Fruit fly (Drosophila melanogaster): ENCODE measurements around the gene tctn.

Gene tctn

DNA sequence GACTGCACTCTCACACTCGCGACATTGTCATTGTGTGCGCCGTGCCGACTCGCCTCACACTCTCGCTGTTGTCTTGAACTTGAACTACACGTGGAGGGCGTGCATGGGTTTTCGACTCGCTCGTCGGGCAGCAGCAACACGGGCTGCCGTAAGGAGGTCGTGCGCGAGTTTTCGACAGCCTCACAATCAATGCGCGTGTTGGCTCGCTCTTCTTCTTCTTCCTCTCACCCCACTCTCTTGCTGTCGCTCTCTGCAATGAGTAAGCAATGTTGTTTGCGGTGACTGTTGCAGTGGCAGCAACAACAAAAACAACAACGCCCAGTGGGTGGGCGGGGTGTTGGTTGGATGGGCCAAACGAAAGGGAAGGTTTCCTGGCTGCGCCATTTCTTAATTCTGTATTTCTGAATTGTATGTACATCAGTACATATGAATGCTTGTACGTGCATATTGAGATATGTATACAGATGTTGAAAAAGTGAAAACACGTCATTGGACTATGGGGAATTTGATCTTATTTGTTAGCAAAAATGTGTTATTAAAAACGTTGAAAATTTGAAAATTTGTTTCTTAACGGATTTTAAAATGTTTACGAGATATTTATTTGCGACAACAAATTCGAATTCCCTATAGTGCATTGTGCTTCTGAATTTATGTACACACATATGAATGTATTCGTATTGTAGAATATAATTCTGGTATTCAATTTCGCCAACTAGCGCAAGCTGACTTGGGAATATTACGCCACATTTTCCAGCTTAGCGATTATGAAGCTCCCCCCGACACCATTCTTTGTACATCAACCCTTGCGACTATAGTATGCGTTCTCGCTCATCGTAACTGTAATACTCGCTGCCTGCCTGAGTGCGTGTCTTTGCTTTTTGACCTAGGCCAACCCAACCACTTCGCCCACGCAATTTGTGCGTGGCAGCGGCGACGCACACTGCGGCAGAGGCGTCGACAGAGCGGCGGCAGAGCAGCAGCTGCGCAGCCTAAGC lies 41.8 kb downstream of the tctn start (continued):
- TF ChIP-seq Xrp1 (GFP tag; IDR thresholded peaks at IDR 0.05) (0 out of 2 replicates have a peak, but pooled peaks have one; percentile 5), CG6683 (GFP tag; optimal IDR thresholded peaks at IDR 0.05) (no peak), CG8944 (GFP tag; optimal IDR thresholded peaks at IDR 0.05) (no peak), Rx (GFP tag; IDR thresholded peaks at IDR 0.05) (no peak), emc (GFP tag; optimal IDR thresholded peaks at IDR 0.05) (no peak), jumu (GFP tag; optimal IDR thresholded peaks at IDR 0.05) (no peak), Mes4 (GFP tag; optimal IDR thresholded peaks at IDR 0.05) (no peak), sc (optimal IDR thresholded peaks at IDR 0.05) (no peak), sc (GFP tag; optimal IDR thresholded peaks at IDR 0.05) (peak; percentile 25), danr (GFP tag; IDR thresholded peaks at IDR 0.05) (no peak), seq (GFP tag; IDR thresholded peaks at IDR 0.05) (peak; percentile 62; the same call in 1 of the 2 replicates), MTF-1 (GFP tag; optimal IDR thresholded peaks at IDR 0.05; ENCODE audit: borderline replicate concordance) (peak; percentile 58), tin (GFP tag; optimal IDR thresholded peaks at IDR 0.05) (no peak), Dad (GFP tag; optimal IDR thresholded peaks at IDR 0.05) (no peak), lilli (GFP tag; optimal IDR thresholded peaks at IDR 0.05) (peak; percentile 38), scrt (GFP tag; optimal IDR thresholded peaks at IDR 0.05) (peak; percentile 64), CG9932 (GFP tag; IDR thresholded peaks at IDR 0.05) (peak; percentile 39; the same call in 1 of the 2 replicates), Sin3A (optimal IDR thresholded peaks at IDR 0.05) (no peak), CG30431 (GFP tag; optimal IDR thresholded peaks at IDR 0.05) (no peak), CG12071 (GFP tag; optimal IDR thresholded peaks at IDR 0.05) (no peak), grau (tag; optimal IDR thresholded peaks at IDR 0.05) (peak; percentile 54), wor (GFP tag; IDR thresholded peaks at IDR 0.05) (no peak), her (GFP tag; optimal IDR thresholded peaks at IDR 0.05) (peak; percentile 43), hkb (optimal IDR thresholded peaks at IDR 0.05) (no peak), hkb (GFP tag; IDR thresholded peaks at IDR 0.05) (0 out of 2 replicates have a peak, but pooled peaks have one; percentile 11)

DNA sequence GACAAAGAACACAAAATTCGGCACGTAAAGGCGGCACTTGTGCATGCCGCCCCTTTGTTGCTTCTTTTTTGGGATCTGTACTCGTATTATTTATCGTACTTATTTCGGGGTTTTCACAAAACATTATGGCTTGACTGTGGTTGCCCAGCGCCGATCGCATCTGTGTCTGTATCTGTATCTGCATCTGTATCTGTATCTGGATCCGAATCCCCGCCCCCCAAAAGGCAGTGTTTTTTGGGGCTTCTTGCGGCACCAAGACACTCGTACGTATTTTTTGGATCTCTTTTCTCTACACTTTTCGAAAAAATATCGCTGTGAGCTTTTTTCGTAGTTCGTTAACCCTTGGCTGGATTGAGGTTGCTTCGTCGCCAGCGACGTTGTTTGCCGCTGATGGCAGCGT lies 42.8 kb downstream of the tctn start:
- peak; percentile 44 for TF ChIP-seq grn (GFP tag; optimal IDR thresholded peaks at IDR 0.05)
- TF ChIP-seq CG17186 (GFP tag; optimal IDR thresholded peaks at IDR 0.05): no peak
- TF ChIP-seq hkb (optimal IDR thresholded peaks at IDR 0.05): peak; percentile 4
- TF ChIP-seq hkb (GFP tag; IDR thresholded peaks at IDR 0.05): no peak
- TF ChIP-seq CG9215 (GFP tag; IDR thresholded peaks at IDR 0.05): no peak
- TF ChIP-seq CG10321 (GFP tag; IDR thresholded peaks at IDR 0.05): no peak
- no peak for TF ChIP-seq Sox100B (GFP tag; optimal IDR thresholded peaks at IDR 0.05)
- no peak for TF ChIP-seq oc (tag; optimal IDR thresholded peaks at IDR 0.05)

DNA sequence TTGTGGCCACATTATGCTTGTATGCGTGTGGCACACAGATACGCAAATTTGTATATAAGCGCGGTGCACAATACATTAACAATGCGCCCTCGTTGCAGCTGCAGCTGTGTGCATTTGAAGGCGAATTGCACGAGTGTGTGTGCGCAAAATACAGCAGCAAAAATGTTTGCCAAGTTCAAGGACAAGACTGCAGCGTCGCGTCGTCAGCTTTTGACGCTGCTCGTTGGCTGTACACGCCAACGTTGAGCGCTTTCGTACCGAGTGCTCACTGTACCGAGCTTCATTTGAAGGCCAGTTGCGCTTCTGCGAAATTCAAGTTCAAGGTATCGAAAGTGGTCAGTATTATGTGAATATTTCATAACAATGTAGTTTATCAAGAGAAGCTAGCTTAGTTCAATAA lies 43.7 kb downstream of the tctn start:
- TF ChIP-seq pnt (GFP tag; optimal IDR thresholded peaks at IDR 0.05) (no peak), sob (GFP tag; IDR thresholded peaks at IDR 0.05) (peak; percentile 27; the same call in 1 of the 2 replicates), grau (tag; optimal IDR thresholded peaks at IDR 0.05) (peak; percentile 5), Bteb2 (GFP tag; optimal IDR thresholded peaks at IDR 0.05) (no peak), Med (GFP tag) (peak; percentile 13), CG8765 (GFP tag; IDR thresholded peaks at IDR 0.05) (0 out of 2 replicates have a peak, but pooled peaks have one; percentile 33)

Data from whole organism, embryonic.